Fruit fly (Drosophila melanogaster) whole organism, embryonic: Measurements from ENCODE around the gene CG17105.

Experiments
- Abd-B ChIP-seq: fragments of 200-800 bp; sonication (Bioruptor generic); optimal IDR thresholded peaks from 2 replicates; lab custom pipeline; 2018; ENCODE audit warnings: missing biosample characterization, mild to moderate bottlenecking, missing genetic modification characterization, moderate library complexity
- Atf-2 ChIP-seq: fragments of 200-800 bp; sonication (Bioruptor generic); optimal IDR thresholded peaks from 2 replicates; lab custom pipeline; 2016; ENCODE audit warnings: missing biosample characterization, missing genetic modification characterization
- Blimp-1 ChIP-seq: fragments of 200-800 bp; sonication (Bioruptor generic); optimal IDR thresholded peaks from 3 replicates; lab custom pipeline; 2018; ENCODE audit warnings: missing biosample characterization, missing genetic modification characterization, mild to moderate bottlenecking, moderate library complexity, missing genetic modification reagents
- CG10321 ChIP-seq: fragments of 200-800 bp; sonication (Bioruptor generic); IDR thresholded peaks from 2 replicates; pipeline ENCODE4 v1.3.6; 2022; ENCODE audit warnings: missing biosample characterization, missing genetic modification characterization
- CG10366 ChIP-seq: fragments of 200-800 bp; sonication (Bioruptor generic); IDR thresholded peaks from 2 replicates; pipeline ENCODE4 v1.3.6; 2022; ENCODE audit warnings: missing biosample characterization, missing genetic modification characterization
- CG1233 ChIP-seq: fragments of 200-800 bp; sonication (Bioruptor generic); optimal IDR thresholded peaks from 4 replicates; lab custom pipeline; 2018; ENCODE audit warnings: missing biosample characterization, mild to moderate bottlenecking, missing genetic modification characterization
- CG13123 ChIP-seq: fragments of 200-800 bp; sonication (Bioruptor generic); optimal IDR thresholded peaks from 2 replicates; lab custom pipeline; 2016; ENCODE audit warnings: missing biosample characterization, missing genetic modification characterization
- CG13424 ChIP-seq: fragments of 200-800 bp; sonication (Bioruptor generic); optimal IDR thresholded peaks from 2 replicates; lab custom pipeline; 2019; ENCODE audit warnings: missing biosample characterization, mild to moderate bottlenecking, missing genetic modification characterization, moderate library complexity
- CG14860 ChIP-seq: fragments of 200-800 bp; sonication (Bioruptor generic); IDR thresholded peaks from 3 replicates; pipeline ENCODE4 v1.3.6; 2022; ENCODE audit warnings: missing biosample characterization, missing genetic modification characterization; ENCODE audit not compliant: partially characterized antibody
- CG16779 ChIP-seq: fragments of 200-800 bp; sonication (Bioruptor generic); IDR thresholded peaks from 2 replicates; pipeline ENCODE4 v1.3.6; 2022; ENCODE audit warnings: missing biosample characterization, missing genetic modification characterization
- CG2129 ChIP-seq: fragments of 200-800 bp; sonication (Bioruptor generic); IDR thresholded peaks from 2 replicates; pipeline ENCODE4 v1.3.6; 2022; ENCODE audit warnings: missing biosample characterization, missing genetic modification characterization; ENCODE audit not compliant: partially characterized antibody
- CG2712 ChIP-seq: fragments of 200-800 bp; optimal IDR thresholded peaks from 3 replicates; lab custom pipeline; 2019; ENCODE audit warnings: missing biosample characterization, mild to moderate bottlenecking, missing genetic modification characterization, moderate library complexity
- CG2889 ChIP-seq: fragments of 200-800 bp; sonication (Bioruptor generic); IDR thresholded peaks from 3 replicates; pipeline ENCODE4 v1.3.6; 2022; ENCODE audit warnings: missing biosample characterization, missing genetic modification characterization
- CG30020 ChIP-seq: fragments of 200-800 bp; optimal IDR thresholded peaks from 2 replicates; lab custom pipeline; 2019; ENCODE audit warnings: missing biosample characterization, mild to moderate bottlenecking, missing genetic modification characterization, moderate library complexity
- CG31388 ChIP-seq: fragments of 200-800 bp; sonication (Bioruptor generic); optimal IDR thresholded peaks from 2 replicates; lab custom pipeline; 2016; ENCODE audit warnings: missing biosample characterization, missing genetic modification characterization
- CG32532 ChIP-seq: fragments of 200-800 bp; sonication (Bioruptor generic); IDR thresholded peaks from 2 replicates; pipeline ENCODE4 v1.3.6; 2022; ENCODE audit warnings: missing biosample characterization, missing genetic modification characterization
- CG34422 ChIP-seq: fragments of 200-800 bp; sonication (Bioruptor generic); IDR thresholded peaks from 3 replicates; pipeline ENCODE4 v1.3.6; 2022; ENCODE audit warnings: missing biosample characterization, missing genetic modification characterization
- CG3726 ChIP-seq: fragments of 200-800 bp; sonication (Bioruptor generic); IDR thresholded peaks from 3 replicates; pipeline ENCODE4, ENCODE4 v1.3.6; 2022; ENCODE audit warnings: missing biosample characterization, missing genetic modification characterization
- CG4328 ChIP-seq: fragments of 200-800 bp; sonication (Bioruptor generic); optimal IDR thresholded peaks from 3 replicates; lab custom pipeline; 2017; ENCODE audit warnings: missing biosample characterization, missing genetic modification reagents, missing genetic modification characterization
- CG5953 ChIP-seq: fragments of 200-800 bp; sonication (Bioruptor generic); IDR thresholded peaks from 2 replicates; pipeline ENCODE4 v1.3.6; 2022; ENCODE audit warnings: missing biosample characterization, missing genetic modification characterization
- CG7987 ChIP-seq: fragments of 200-800 bp; sonication (Bioruptor generic); optimal IDR thresholded peaks from 2 replicates; lab custom pipeline; 2018; ENCODE audit warnings: missing biosample characterization, mild to moderate bottlenecking, missing genetic modification characterization, moderate library complexity
- CG9797 ChIP-seq: fragments of 200-800 bp; sonication (Bioruptor generic); optimal IDR thresholded peaks from 3 replicates; lab custom pipeline; 2018; ENCODE audit warnings: missing biosample characterization, mild to moderate bottlenecking, missing genetic modification characterization
- Fer2 ChIP-seq: fragments of 200-800 bp; sonication (Bioruptor generic); optimal IDR thresholded peaks from 2 replicates; lab custom pipeline; 2018; ENCODE audit warnings: missing biosample characterization, mild to moderate bottlenecking, missing genetic modification characterization, moderate library complexity
- GATAe ChIP-seq: fragments of 200-800 bp; sonication (Bioruptor generic); conservative IDR thresholded peaks from 2 replicates; pipeline ENCODE4 v1.3.6; 2022; ENCODE audit warnings: missing biosample characterization, missing genetic modification characterization
- HLHmδ ChIP-seq: fragments of 200-800 bp; sonication (Bioruptor generic); optimal IDR thresholded peaks from 2 replicates; lab custom pipeline; 2018; ENCODE audit warnings: missing biosample characterization, mild to moderate bottlenecking, missing genetic modification characterization, moderate library complexity
- HmgZ ChIP-seq: fragments of 200-800 bp; sonication (Bioruptor generic); optimal IDR thresholded peaks from 2 replicates; lab custom pipeline; 2018; ENCODE audit warnings: missing biosample characterization, mild to moderate bottlenecking, missing genetic modification characterization
- MBD-R2 ChIP-seq: fragments of 200-800 bp; sonication (Bioruptor generic); IDR thresholded peaks from 2 replicates; pipeline ENCODE4 v1.3.6; 2022; ENCODE audit warnings: missing biosample characterization, missing genetic modification characterization
- Max ChIP-seq: fragments of 200-800 bp; sonication (Bioruptor generic); optimal IDR thresholded peaks from 2 replicates; lab custom pipeline; 2016; ENCODE audit warnings: missing biosample characterization, mild to moderate bottlenecking, missing genetic modification characterization
- Meics ChIP-seq: fragments of 200-800 bp; sonication (Bioruptor generic); optimal IDR thresholded peaks from 2 replicates; lab custom pipeline; 2017; ENCODE audit warnings: missing biosample characterization, mild to moderate bottlenecking, missing genetic modification characterization
- NC2α ChIP-seq: fragments of 200-800 bp; sonication (Bioruptor generic); optimal IDR thresholded peaks from 2 replicates; lab custom pipeline; 2016; ENCODE audit warnings: missing biosample characterization, missing genetic modification characterization
- NK7.1 ChIP-seq: fragments of 200-800 bp; sonication (Bioruptor generic); optimal IDR thresholded peaks from 3 replicates; lab custom pipeline; 2016; ENCODE audit warnings: missing biosample characterization, missing genetic modification characterization
- Oaz ChIP-seq: fragments of 200-800 bp; sonication (Bioruptor generic); IDR thresholded peaks from 2 replicates; pipeline ENCODE4 v1.3.6; 2022; ENCODE audit warnings: missing biosample characterization, missing genetic modification characterization
- Oli ChIP-seq: fragments of 200-800 bp; sonication (Bioruptor generic); optimal IDR thresholded peaks from 2 replicates; lab custom pipeline; 2018; ENCODE audit warnings: missing biosample characterization, mild to moderate bottlenecking, missing genetic modification characterization, moderate library complexity
- Rx ChIP-seq: fragments of 200-800 bp; sonication (Bioruptor generic); IDR thresholded peaks from 2 replicates; pipeline ENCODE4 v1.3.6; 2022; ENCODE audit warnings: missing biosample characterization, missing genetic modification characterization
- Sry-δ ChIP-seq: fragments of 200-800 bp; sonication (Bioruptor generic); optimal IDR thresholded peaks from 2 replicates; lab custom pipeline; 2016; ENCODE audit warnings: missing biosample characterization, missing genetic modification characterization
- Xbp1 ChIP-seq: fragments of 200-800 bp; sonication (Bioruptor generic); optimal IDR thresholded peaks from 3 replicates; lab custom pipeline; 2016; ENCODE audit warnings: missing biosample characterization, mild to moderate bottlenecking, missing genetic modification characterization
- amos ChIP-seq: fragments of 200-800 bp; sonication (Bioruptor generic); IDR thresholded peaks from 2 replicates; pipeline ENCODE4 v1.3.6; 2022; ENCODE audit warnings: missing biosample characterization, missing genetic modification characterization; ENCODE audit not compliant: partially characterized antibody
- ara ChIP-seq: fragments of 200-800 bp; sonication (Bioruptor generic); IDR thresholded peaks from 2 replicates; pipeline ENCODE4 v1.3.6; 2022; ENCODE audit warnings: missing biosample characterization, missing genetic modification characterization
- ato ChIP-seq: fragments of 200-800 bp; sonication (Bioruptor generic); IDR thresholded peaks from 2 replicates; pipeline ENCODE4 v1.3.6; 2022; ENCODE audit warnings: missing biosample characterization, missing genetic modification characterization; ENCODE audit not compliant: partially characterized antibody
- cato ChIP-seq: fragments of 200-800 bp; sonication (Bioruptor generic); optimal IDR thresholded peaks from 2 replicates; lab custom pipeline; 2016; ENCODE audit warnings: missing biosample characterization, missing genetic modification characterization, borderline replicate concordance
- corto ChIP-seq: fragments of 200-800 bp; sonication (Bioruptor generic); optimal IDR thresholded peaks from 2 replicates; lab custom pipeline; 2016; ENCODE audit warnings: missing biosample characterization, mild to moderate bottlenecking, missing genetic modification characterization, moderate library complexity
- crp ChIP-seq, 2 experiments: fragments of 200-800 bp; sonication (Bioruptor generic); optimal IDR thresholded peaks; 2 replicates in 1 of 2; 3 replicates in 1 of 2; lab custom pipeline; 2017; ENCODE audit warnings: missing biosample characterization in 2 of 2, missing genetic modification characterization in 2 of 2, mild to moderate bottlenecking in 1 of 2, moderate library complexity in 1 of 2
- ftz-f1 ChIP-seq: fragments of 200-800 bp; sonication (Bioruptor generic); optimal IDR thresholded peaks from 2 replicates; lab custom pipeline; 2016; ENCODE audit warnings: missing biosample characterization, missing genetic modification characterization
- gt ChIP-seq: fragments of 200-800 bp; sonication (Bioruptor generic); IDR thresholded peaks from 2 replicates; pipeline ENCODE4 v1.3.6; 2022; ENCODE audit warnings: missing biosample characterization, missing genetic modification characterization
- lola ChIP-seq, 3 experiments: fragments of >200 bp in 2 of 3; fragments of 200-800 bp in 1 of 3; sonication (Bioruptor generic) in 1 of 3; optimal IDR thresholded peaks; 2 replicates each; lab custom pipeline; 2017 to 2019; ENCODE audit warnings: missing biosample characterization in 3 of 3, missing genetic modification characterization in 3 of 3, mild to moderate bottlenecking in 1 of 3, moderate library complexity in 1 of 3
- mirr ChIP-seq: fragments of 200-800 bp; sonication (Bioruptor generic); optimal IDR thresholded peaks from 3 replicates; lab custom pipeline; 2018; ENCODE audit warnings: missing biosample characterization, mild to moderate bottlenecking, missing genetic modification characterization
- nerfin-1 ChIP-seq: fragments of 200-800 bp; sonication (Bioruptor generic); optimal IDR thresholded peaks from 3 replicates; lab custom pipeline; 2019; ENCODE audit warnings: missing biosample characterization, mild to moderate bottlenecking, missing genetic modification characterization, moderate library complexity
- p53 ChIP-seq: fragments of 200-800 bp; sonication (Bioruptor generic); optimal IDR thresholded peaks from 2 replicates; lab custom pipeline; 2016; ENCODE audit warnings: missing biosample characterization, missing genetic modification characterization
- ssp ChIP-seq: fragments of 200-800 bp; sonication (Bioruptor generic); IDR thresholded peaks from 2 replicates; pipeline ENCODE4 v1.3.6; 2022; ENCODE audit warnings: missing biosample characterization, missing genetic modification characterization
- stc ChIP-seq: fragments of 200-800 bp; sonication (Bioruptor generic); IDR thresholded peaks from 2 replicates; pipeline ENCODE4 v1.3.6; 2022; ENCODE audit warnings: missing biosample characterization, missing genetic modification characterization

Gene CG17105

dm6 chr2L:10665603-10666002 lies 15.2 kb upstream of the CG17105 start (continued):
- TF ChIP-seq Blimp-1 (GFP tag; lab: Kevin White, UChicago) (peak; percentile 61), NK7.1 (GFP tag; lab: Kevin White, UChicago) (peak; percentile 2), cato (GFP tag; lab: Kevin White, UChicago) (peak; percentile 33), mirr (GFP tag; lab: Kevin White, UChicago) (peak; percentile 15), CG10321 (GFP tag; lab: Robert Waterston, UW) (peak; percentile 48; the same call in 1 of the 2 replicates), Oli (tag; lab: Kevin White, UChicago) (peak; percentile 84), Meics (GFP tag; lab: Kevin White, UChicago) (peak; percentile 75), CG7987 (peak; percentile 57), CG9797 (GFP tag; lab: Kevin White, UChicago) (no peak), Sry-δ (GFP tag; lab: Kevin White, UChicago) (peak; percentile 38), CG1233 (peak; percentile 60), CG2712 (tag; lab: Kevin White, UChicago) (peak; percentile 79), ato (GFP tag; lab: Robert Waterston, UW) (no peak), crp (GFP tag; optimal IDR thresholded peaks at IDR 0.05; lab: Kevin White, UChicago) (peak in 1 of 2 experiments; percentile 17), gt (GFP tag; lab: Robert Waterston, UW) (no peak), HLHmδ (no peak), lola (GFP tag; optimal IDR thresholded peaks at IDR 0.05; lab: Kevin White, UChicago) (no peak), ara (GFP tag; lab: Robert Waterston, UW) (peak; percentile 79), CG5953 (GFP tag; lab: Robert Waterston, UW) (peak; percentile 75), Max (GFP tag; lab: Kevin White, UChicago) (peak; percentile 48), CG30020 (no peak), CG2889 (GFP tag; lab: Robert Waterston, UW) (peak; percentile 76), Atf-2 (peak; percentile 74), corto (no peak), NC2α (GFP tag; lab: Kevin White, UChicago) (peak; percentile 42), CG3726 (peak; percentile 73; the same call in 2 of the 3 replicates), amos (GFP tag; lab: Robert Waterston, UW) (no peak), CG2129 (GFP tag; lab: Robert Waterston, UW) (no peak), Abd-B (GFP tag; lab: Kevin White, UChicago) (peak; percentile 64), CG13424 (tag; lab: Kevin White, UChicago) (peak; percentile 83), p53 (no peak), Xbp1 (GFP tag; lab: Kevin White, UChicago) (peak; percentile 86), Oaz (GFP tag; lab: Robert Waterston, UW) (peak; percentile 81), ftz-f1 (GFP tag; lab: Kevin White, UChicago) (no peak), Rx (peak; percentile 70), ssp (GFP tag; lab: Robert Waterston, UW) (peak; percentile 77), HmgZ (tag; lab: Kevin White, UChicago) (peak; percentile 60), GATAe (GFP tag; lab: Robert Waterston, UW) (no peak), Fer2 (no peak), nerfin-1 (tag; lab: Kevin White, UChicago) (no peak), CG4328 (no peak), CG32532 (GFP tag; lab: Robert Waterston, UW) (peak; percentile 83), CG14860 (no peak), CG10366 (GFP tag; lab: Robert Waterston, UW) (peak; percentile 90), MBD-R2 (GFP tag; lab: Robert Waterston, UW) (peak; percentile 55), CG31388 (GFP tag; lab: Kevin White, UChicago) (peak; percentile 6), CG34422 (GFP tag; lab: Robert Waterston, UW) (peak; percentile 87), CG13123 (GFP tag; lab: Kevin White, UChicago) (peak; percentile 25), stc (GFP tag; lab: Robert Waterston, UW) (peak; percentile 84), CG16779 (GFP tag; lab: Robert Waterston, UW) (peak; percentile 63)
